Fruit fly (Drosophila melanogaster) whole organism, pupa: ENCODE results near the gene Doc2.

Experiments
- CG10348 ChIP-seq: fragments of 200-800 bp; sonication (Bioruptor generic); IDR thresholded peaks from 2 replicates; pipeline ENCODE4 v1.3.6; 2022; ENCODE audit warnings: missing biosample characterization, missing genetic modification characterization
- CG14655 ChIP-seq: fragments of 200-800 bp; sonication (Bioruptor generic); optimal IDR thresholded peaks from 3 replicates; lab custom pipeline; 2017; ENCODE audit warnings: mild to moderate bottlenecking, missing biosample characterization, missing genetic modification reagents, missing genetic modification characterization
- CG15710 ChIP-seq: fragments of 200-800 bp; sonication (Bioruptor generic); optimal IDR thresholded peaks from 2 replicates; lab custom pipeline; 2018; ENCODE audit warnings: missing biosample characterization, mild to moderate bottlenecking, missing genetic modification characterization, moderate library complexity
- Ets98B ChIP-seq: fragments of 200-800 bp; sonication (Bioruptor generic); IDR thresholded peaks from 2 replicates; pipeline ENCODE4 v1.3.6; 2022; ENCODE audit warnings: missing biosample characterization, missing genetic modification characterization
- Snoo ChIP-seq: fragments of 200-800 bp; sonication (Bioruptor generic); optimal IDR thresholded peaks from 3 replicates; lab custom pipeline; 2017; ENCODE audit warnings: missing biosample characterization, mild to moderate bottlenecking, missing genetic modification characterization, inconsistent platforms

- TF ChIP-seq CG14655 (GFP tag; lab: Kevin White, UChicago) (no peak), CG15710 (tag; lab: Kevin White, UChicago) (no peak), Ets98B (no peak), Snoo (tag; lab: Kevin White, UChicago) (no peak), CG10348 (GFP tag; lab: Robert Waterston, UW) (no peak)
Observed at dm6 chr3L:9039189-9039588, 20.1 kb upstream of the Doc2 start.
